Worm (Caenorhabditis elegans) whole organism, L1 larva: Measurements from ENCODE around the gene clec-137.

Experiments
- egl-27 ChIP-seq, 2 experiments: fragments of 150-350 bp in 1 of 2; sonication (generic microtip); optimal IDR thresholded peaks; 3 replicates each; lab custom pipeline; 2017 to 2018; ENCODE audit warnings: missing biosample characterization in 2 of 2, missing genetic modification characterization in 2 of 2, missing genetic modification reagents in 2 of 2
- rnt-1 ChIP-seq: sonication (generic microtip); optimal IDR thresholded peaks from 2 replicates; lab custom pipeline; 2016; ENCODE audit warnings: mild to moderate bottlenecking, missing genetic modification characterization, moderate library complexity, missing compliant biosample characterization

DNA sequence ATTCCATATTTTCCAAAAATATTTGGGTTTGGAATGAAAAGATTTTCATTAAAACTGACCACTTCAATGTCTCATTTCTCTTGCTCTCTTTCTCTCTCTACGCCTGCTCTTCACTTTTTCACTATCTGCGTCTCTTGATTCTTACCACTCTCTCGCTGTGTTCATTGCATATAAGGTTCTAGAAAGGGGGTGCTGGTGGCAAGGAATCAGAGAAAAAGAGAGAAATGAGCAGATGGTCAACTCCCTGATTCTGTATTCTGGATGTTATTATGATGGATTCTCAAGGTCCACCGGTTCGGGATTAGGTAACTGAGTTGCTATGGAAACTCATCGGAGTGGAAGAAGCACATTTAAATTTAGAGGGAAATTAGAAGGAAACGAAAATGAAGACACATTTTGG lies 22.9 kb upstream of the clec-137 start:
- peak; percentile 9 for TF ChIP-seq rnt-1
- TF ChIP-seq egl-27 (tag; optimal IDR thresholded peaks at IDR 0.05; lab: Kevin White, UChicago), result no peak
